Worm (Caenorhabditis elegans): Measurements from ENCODE around the gene Y39F10A.1.
"Not testable (repeated sequence)": the region's sequence is repeated elsewhere in the genome, so short reads cannot be mapped to it uniquely, and the experiment has no call there.

ce11 chrII:822730-823129 is 47.6 kb downstream of the Y39F10A.1 start, which contains the start of gene msrp-4:
- TF ChIP-seq unc-39 (tag; optimal IDR thresholded peaks at IDR 0.05); ceh-39 (tag; optimal IDR thresholded peaks at IDR 0.05); sem-2 (GFP tag; optimal IDR thresholded peaks at IDR 0.05); elt-3 (tag; optimal IDR thresholded peaks at IDR 0.05); ztf-11 (tag; optimal IDR thresholded peaks at IDR 0.05); elt-1 (tag; optimal IDR thresholded peaks at IDR 0.05; ENCODE audit: borderline replicate concordance, insufficient read depth); zip-8 (tag; optimal IDR thresholded peaks at IDR 0.05); ces-1 (GFP tag; optimal IDR thresholded peaks at IDR 0.05); nhr-76 (tag; optimal IDR thresholded peaks at IDR 0.05): not testable (repeated sequence)

All from whole organism, mixed stage, embryonic.